Worm (Caenorhabditis elegans): ENCODE results near the gene C01B9.4.

- no peak for TF ChIP-seq M03D4.4 (tag; optimal IDR thresholded peaks at IDR 0.05)
- no peak for TF ChIP-seq elt-1 (tag; optimal IDR thresholded peaks at IDR 0.05; ENCODE audit: borderline replicate concordance, insufficient read depth)
- no peak for TF ChIP-seq lin-13 (tag; optimal IDR thresholded peaks at IDR 0.05)
- no peak for TF ChIP-seq nhr-76 (tag; optimal IDR thresholded peaks at IDR 0.05)
- no peak for TF ChIP-seq nhr-28 (tag; optimal IDR thresholded peaks at IDR 0.05)
- no peak for TF ChIP-seq ces-1 (GFP tag; optimal IDR thresholded peaks at IDR 0.05)
- TF ChIP-seq ztf-11 (tag; optimal IDR thresholded peaks at IDR 0.05), result no peak
- no peak for TF ChIP-seq blmp-1 (tag; optimal IDR thresholded peaks at IDR 0.05)
- TF ChIP-seq drap-1 (GFP tag; optimal IDR thresholded peaks at IDR 0.05), result no peak
These were observed 27.5 kb downstream of the C01B9.4 start for ce11 chrII:13756232-13756631.

Data from whole organism, mixed stage, embryonic.